Fruit fly (Drosophila melanogaster) whole organism, embryonic: ENCODE data around the gene CG5377.

ENCODE experiments used
- Atf-2 ChIP-seq: fragments of 200-800 bp; sonication (Bioruptor generic); optimal IDR thresholded peaks from 2 replicates; lab custom pipeline; 2016; ENCODE audit warnings: missing biosample characterization, missing genetic modification characterization
- CG1024 ChIP-seq: fragments of 200-800 bp; sonication (Bioruptor generic); IDR thresholded peaks from 2 replicates; pipeline ENCODE4 v1.3.6; 2022; ENCODE audit warnings: missing biosample characterization, missing genetic modification characterization
- CG10959 ChIP-seq: fragments of 200-800 bp; sonication (Bioruptor generic); IDR thresholded peaks from 2 replicates; pipeline ENCODE4 v1.3.6; 2022; ENCODE audit warnings: missing biosample characterization, missing genetic modification characterization
- CG11398 ChIP-seq: fragments of 200-800 bp; sonication (Bioruptor generic); optimal IDR thresholded peaks from 2 replicates; lab custom pipeline; 2016; ENCODE audit warnings: missing biosample characterization, missing genetic modification characterization
- CG11560 ChIP-seq: fragments of 200-800 bp; sonication (Bioruptor generic); IDR thresholded peaks from 3 replicates; pipeline ENCODE4 v1.3.6; 2022; ENCODE audit warnings: missing biosample characterization, missing genetic modification characterization
- CG13894 ChIP-seq: fragments of 200-800 bp; sonication (Bioruptor generic); optimal IDR thresholded peaks from 3 replicates; lab custom pipeline; 2018; ENCODE audit warnings: missing biosample characterization, mild to moderate bottlenecking, missing genetic modification characterization, moderate library complexity
- CG14710 ChIP-seq: fragments of 200-800 bp; sonication (Bioruptor generic); optimal IDR thresholded peaks from 3 replicates; lab custom pipeline; 2019; ENCODE audit warnings: missing biosample characterization, mild to moderate bottlenecking, missing genetic modification characterization, moderate library complexity
- CG15011 ChIP-seq: fragments of 200-800 bp; sonication (Bioruptor generic); optimal IDR thresholded peaks from 3 replicates; lab custom pipeline; 2018; ENCODE audit warnings: missing biosample characterization, mild to moderate bottlenecking, missing genetic modification characterization
- CG15073 ChIP-seq: fragments of 200-800 bp; sonication (Bioruptor generic); optimal IDR thresholded peaks from 2 replicates; lab custom pipeline; 2016; ENCODE audit warnings: missing biosample characterization, missing genetic modification characterization
- CG1602 ChIP-seq: fragments of 200-800 bp; sonication (Bioruptor generic); optimal IDR thresholded peaks from 3 replicates; lab custom pipeline; 2016; ENCODE audit warnings: missing biosample characterization, missing genetic modification characterization
- CG1647 ChIP-seq: fragments of 200-800 bp; sonication (Bioruptor generic); optimal IDR thresholded peaks from 3 replicates; lab custom pipeline; 2016; ENCODE audit warnings: missing biosample characterization, missing genetic modification characterization
- CG16815 ChIP-seq: fragments of 200-800 bp; sonication (Bioruptor generic); optimal IDR thresholded peaks from 3 replicates; lab custom pipeline; 2017; ENCODE audit warnings: missing biosample characterization, mild to moderate bottlenecking, missing genetic modification characterization
- CG18599 ChIP-seq: fragments of 200-800 bp; sonication (Bioruptor generic); optimal IDR thresholded peaks from 3 replicates; lab custom pipeline; 2017; ENCODE audit warnings: missing biosample characterization, missing genetic modification characterization, mild to moderate bottlenecking, moderate library complexity, missing genetic modification reagents
- CG18764 ChIP-seq: fragments of 200-800 bp; sonication (Bioruptor generic); optimal IDR thresholded peaks from 3 replicates; lab custom pipeline; 2016; ENCODE audit warnings: missing biosample characterization, missing genetic modification characterization
- CG32767 ChIP-seq: fragments of 200-800 bp; sonication (Bioruptor generic); IDR thresholded peaks from 2 replicates; pipeline ENCODE4 v1.3.6; 2022; ENCODE audit warnings: missing biosample characterization, missing genetic modification characterization
- CG32772 ChIP-seq: fragments of 200-800 bp; sonication (Bioruptor generic); IDR thresholded peaks from 2 replicates; pipeline ENCODE4 v1.3.6; 2022; ENCODE audit warnings: missing biosample characterization, missing genetic modification characterization
- CG33213 ChIP-seq: fragments of 200-800 bp; sonication (Bioruptor generic); optimal IDR thresholded peaks from 3 replicates; lab custom pipeline; 2016; ENCODE audit warnings: missing biosample characterization, missing genetic modification characterization
- CG33557 ChIP-seq: fragments of 200-800 bp; sonication (Bioruptor generic); optimal IDR thresholded peaks from 2 replicates; lab custom pipeline; 2019; ENCODE audit warnings: missing biosample characterization, mild to moderate bottlenecking, missing genetic modification characterization, moderate library complexity
- CG34376 ChIP-seq: fragments of 200-800 bp; sonication (Bioruptor generic); optimal IDR thresholded peaks from 2 replicates; lab custom pipeline; 2018; ENCODE audit warnings: missing biosample characterization, mild to moderate bottlenecking, missing genetic modification characterization
- CG3838 ChIP-seq: fragments of 200-800 bp; sonication (Bioruptor generic); optimal IDR thresholded peaks from 3 replicates; lab custom pipeline; 2016; ENCODE audit warnings: missing biosample characterization, missing genetic modification characterization
- CG7556 ChIP-seq: fragments of 200-800 bp; sonication (Bioruptor generic); optimal IDR thresholded peaks from 2 replicates; lab custom pipeline; 2017; ENCODE audit warnings: missing biosample characterization, mild to moderate bottlenecking, missing genetic modification characterization
- Dip3 ChIP-seq: fragments of 200-800 bp; sonication (Bioruptor generic); optimal IDR thresholded peaks from 3 replicates; lab custom pipeline; 2016; ENCODE audit warnings: missing biosample characterization, missing genetic modification characterization
- Dref ChIP-seq: fragments of 200-800 bp; sonication (Bioruptor generic); IDR thresholded peaks from 2 replicates; pipeline ENCODE4 v1.3.6; 2022; ENCODE audit warnings: missing biosample characterization, missing genetic modification characterization
- E2f2 ChIP-seq: fragments of 200-800 bp; sonication (Bioruptor generic); IDR thresholded peaks from 2 replicates; pipeline ENCODE4 v1.3.6; 2022; ENCODE audit warnings: missing biosample characterization, missing genetic modification characterization
- Elba2 ChIP-seq: fragments of 200-800 bp; sonication (Bioruptor generic); optimal IDR thresholded peaks from 3 replicates; lab custom pipeline; 2016; ENCODE audit warnings: missing biosample characterization, missing genetic modification characterization
- Gug ChIP-seq: fragments of 200-800 bp; sonication (Bioruptor generic); IDR thresholded peaks from 4 replicates; pipeline ENCODE4 v1.3.6; 2022; ENCODE audit warnings: missing biosample characterization, missing genetic modification characterization
- HmgD ChIP-seq: fragments of 200-800 bp; sonication (Bioruptor generic); optimal IDR thresholded peaks from 3 replicates; lab custom pipeline; 2016; ENCODE audit warnings: missing biosample characterization, missing genetic modification characterization
- Hr3 ChIP-seq: fragments of 200-800 bp; sonication (Bioruptor generic); optimal IDR thresholded peaks from 3 replicates; lab custom pipeline; 2016; ENCODE audit warnings: missing biosample characterization, missing genetic modification characterization
- Hr39 ChIP-seq: fragments of >200 bp; optimal IDR thresholded peaks from 2 replicates; lab custom pipeline; 2017
- Lpt ChIP-seq: fragments of >200 bp; optimal IDR thresholded peaks from 2 replicates; lab custom pipeline; 2018; ENCODE audit warnings: missing biosample characterization, missing genetic modification characterization
- Sox100B ChIP-seq: fragments of 200-800 bp; sonication (Bioruptor generic); optimal IDR thresholded peaks from 3 replicates; lab custom pipeline; 2018; ENCODE audit warnings: missing biosample characterization, mild to moderate bottlenecking, missing genetic modification characterization
- Tbp ChIP-seq: fragments of >200 bp; optimal IDR thresholded peaks from 2 replicates; lab custom pipeline; 2018; ENCODE audit warnings: missing biosample characterization, missing genetic modification characterization
- ac ChIP-seq: fragments of 200-800 bp; sonication (Bioruptor generic); optimal IDR thresholded peaks from 3 replicates; lab custom pipeline; 2017; ENCODE audit warnings: missing biosample characterization, mild to moderate bottlenecking, missing genetic modification characterization
- aop ChIP-seq: fragments of 200-800 bp; sonication (Bioruptor generic); IDR thresholded peaks from 2 replicates; pipeline ENCODE4 v1.3.6; 2022; ENCODE audit warnings: missing biosample characterization, missing genetic modification characterization
- ara ChIP-seq: fragments of 200-800 bp; sonication (Bioruptor generic); IDR thresholded peaks from 2 replicates; pipeline ENCODE4 v1.3.6; 2022; ENCODE audit warnings: missing biosample characterization, missing genetic modification characterization
- cad ChIP-seq: fragments of >200 bp; optimal IDR thresholded peaks from 2 replicates; lab custom pipeline; 2017; ENCODE audit warnings: missing biosample characterization, missing genetic modification characterization
- cg ChIP-seq: fragments of 200-800 bp; sonication (Bioruptor generic); optimal IDR thresholded peaks from 3 replicates; lab custom pipeline; 2019; ENCODE audit warnings: missing biosample characterization, mild to moderate bottlenecking, missing genetic modification characterization, moderate library complexity
- dmrt11E ChIP-seq: fragments of 200-800 bp; sonication (Bioruptor generic); optimal IDR thresholded peaks from 3 replicates; lab custom pipeline; 2018; ENCODE audit warnings: missing biosample characterization, mild to moderate bottlenecking, missing genetic modification characterization, moderate library complexity
- fu2 ChIP-seq: fragments of 200-800 bp; sonication (Bioruptor generic); optimal IDR thresholded peaks from 2 replicates; lab custom pipeline; 2016; ENCODE audit warnings: missing biosample characterization, missing genetic modification characterization
- gce ChIP-seq: fragments of 200-800 bp; sonication (Bioruptor generic); IDR thresholded peaks from 3 replicates; pipeline ENCODE4 v1.3.6; 2022; ENCODE audit warnings: missing biosample characterization, missing genetic modification characterization
- gcm2 ChIP-seq: fragments of 200-800 bp; sonication (Bioruptor generic); optimal IDR thresholded peaks from 2 replicates; lab custom pipeline; 2016; ENCODE audit warnings: missing biosample characterization, missing genetic modification characterization
- hth ChIP-seq: fragments of >200 bp; optimal IDR thresholded peaks from 2 replicates; lab custom pipeline; 2017; ENCODE audit warnings: inconsistent platforms
- lilli ChIP-seq: fragments of 200-800 bp; sonication (Bioruptor generic); optimal IDR thresholded peaks from 3 replicates; lab custom pipeline; 2016; ENCODE audit warnings: missing biosample characterization, missing genetic modification characterization
- nmo ChIP-seq: fragments of 200-800 bp; sonication (Bioruptor generic); optimal IDR thresholded peaks from 2 replicates; lab custom pipeline; 2018; ENCODE audit warnings: missing biosample characterization, mild to moderate bottlenecking, missing genetic modification characterization, moderate library complexity
- pan ChIP-seq, 4 experiments: fragments of >200 bp in 3 of 4; fragments of 200-800 bp in 1 of 4; sonication (Bioruptor generic) in 1 of 4; optimal IDR thresholded peaks in 3 of 4; IDR thresholded peaks in 1 of 4; 2 replicates each; pipeline versions ENCODE4 v1.3.6 to Lab custom; 2017 to 2022; ENCODE audit warnings: missing biosample characterization in 2 of 4, missing genetic modification characterization in 2 of 4, mixed read lengths in 1 of 4
- pum ChIP-seq: fragments of 200-800 bp; sonication (Bioruptor generic); optimal IDR thresholded peaks from 2 replicates; lab custom pipeline; 2016; ENCODE audit warnings: missing biosample characterization, missing genetic modification characterization
- slbo ChIP-seq: fragments of 200-800 bp; sonication (Bioruptor generic); IDR thresholded peaks from 2 replicates; pipeline ENCODE4 v1.3.6; 2022; ENCODE audit warnings: missing biosample characterization, missing genetic modification characterization
- tin ChIP-seq: fragments of 200-800 bp; sonication (Bioruptor generic); optimal IDR thresholded peaks from 3 replicates; lab custom pipeline; 2016; ENCODE audit warnings: missing biosample characterization, missing genetic modification characterization
- vnd ChIP-seq: fragments of 200-800 bp; sonication (Bioruptor generic); IDR thresholded peaks from 3 replicates; pipeline ENCODE4 v1.3.6; 2022; ENCODE audit warnings: missing biosample characterization, missing genetic modification characterization; ENCODE audit not compliant: partially characterized antibody
- wdn ChIP-seq: fragments of 200-800 bp; sonication (Bioruptor generic); IDR thresholded peaks from 2 replicates; pipeline ENCODE4 v1.3.6; 2022; ENCODE audit warnings: missing biosample characterization, missing genetic modification characterization
- z ChIP-seq: fragments of 200-800 bp; sonication (Bioruptor generic); IDR thresholded peaks from 3 replicates; pipeline ENCODE4 v1.3.6; 2022; ENCODE audit warnings: missing biosample characterization, missing genetic modification characterization

CG5377 gene

dm6 chr3R:22468829-22469487 is 1.0 kb upstream of the CG5377 start (continued):
- TF ChIP-seq aop (GFP tag; lab: Robert Waterston, UW) (peak; percentile 69; the same call in 1 of the 2 replicates), Sox100B (GFP tag; lab: Kevin White, UChicago) (peak; percentile 84), slbo (GFP tag; lab: Robert Waterston, UW) (peak; percentile 91), CG16815 (GFP tag; lab: Kevin White, UChicago) (peak; percentile 50), Tbp (GFP tag; lab: Kevin White, UChicago) (no peak), CG1602 (GFP tag; lab: Kevin White, UChicago) (peak; percentile 75), ac (GFP tag; lab: Kevin White, UChicago) (no peak), gce (GFP tag; lab: Robert Waterston, UW) (peak; percentile 65; the same call in 1 of the 3 replicates), cad (GFP tag; lab: Kevin White, UChicago) (no peak), HmgD (GFP tag; lab: Kevin White, UChicago) (peak; percentile 42), CG1647 (GFP tag; lab: Kevin White, UChicago) (peak; percentile 86), Hr3 (GFP tag; lab: Kevin White, UChicago) (peak; percentile 84), nmo (GFP tag; lab: Kevin White, UChicago) (peak; percentile 93), CG11398 (GFP tag; lab: Kevin White, UChicago) (peak; percentile 78), CG11560 (tag; lab: Robert Waterston, UW) (peak; percentile 72; the same call in 2 of the 3 replicates), CG33557 (GFP tag; lab: Kevin White, UChicago) (no peak), CG1024 (GFP tag; lab: Robert Waterston, UW) (peak; percentile 61), CG15073 (no peak), hth (lab: Kevin White, UChicago) (no peak), CG18764 (peak; percentile 78), cg (GFP tag; lab: Kevin White, UChicago) (peak; percentile 73), pum (GFP tag; lab: Kevin White, UChicago) (peak; percentile 87), ara (GFP tag; lab: Robert Waterston, UW) (peak; percentile 57; the same call in 1 of the 2 replicates), CG3838 (GFP tag; lab: Kevin White, UChicago) (no peak), fu2 (GFP tag; lab: Kevin White, UChicago) (peak; percentile 78), CG18599 (GFP tag; lab: Kevin White, UChicago) (peak; percentile 97), CG32767 (GFP tag; lab: Robert Waterston, UW) (peak; percentile 49), CG15011 (peak; percentile 81), Dref (no peak; the same call in 1 of the 2 replicates), CG10959 (no peak), CG7556 (GFP tag; lab: Kevin White, UChicago) (peak; percentile 91), wdn (GFP tag; lab: Robert Waterston, UW) (peak; percentile 61; the same call in 1 of the 2 replicates), Lpt (GFP tag; lab: Kevin White, UChicago) (no peak), lilli (GFP tag; lab: Kevin White, UChicago) (peak; percentile 89), gcm2 (GFP tag; lab: Kevin White, UChicago) (peak; percentile 67), CG13894 (tag; lab: Kevin White, UChicago) (peak; percentile 92), Hr39 (no peak), tin (GFP tag; lab: Kevin White, UChicago) (peak; percentile 83), Dip3 (GFP tag; lab: Kevin White, UChicago) (peak; percentile 82), Elba2 (no peak), CG14710 (tag; lab: Kevin White, UChicago) (peak; percentile 39), vnd (GFP tag; lab: Robert Waterston, UW) (no peak), Atf-2 (peak; percentile 78), pan (optimal IDR thresholded peaks at IDR 0.05; lab: Kevin White, UChicago) (no peak), pan (GFP tag; optimal IDR thresholded peaks at IDR 0.05 in 1 of 2, IDR thresholded peaks at IDR 0.05 in 1 of 2) (peak in 1 of 2 experiments; percentile 83), Gug (GFP tag; lab: Robert Waterston, UW) (peak; percentile 79), CG34376 (GFP tag; lab: Kevin White, UChicago) (peak; percentile 90), dmrt11E (tag; lab: Kevin White, UChicago) (no peak), CG33213 (no peak), z (GFP tag; lab: Robert Waterston, UW) (no peak), CG32772 (peak; percentile 77), E2f2 (peak; percentile 57)
